Fruit fly (Drosophila melanogaster) whole organism, adult: Measurements from ENCODE around the gene CG6951.

Experiments used
- CG11617 ChIP-seq: fragments of 200-800 bp; sonication (Bioruptor generic); optimal IDR thresholded peaks from 2 replicates; lab custom pipeline; 2017; ENCODE audit warnings: mild to moderate bottlenecking, missing biosample characterization, missing genetic modification reagents, missing genetic modification characterization
- CG12768 ChIP-seq: fragments of 200-800 bp; sonication (Bioruptor generic); optimal IDR thresholded peaks from 2 replicates; lab custom pipeline; 2017; ENCODE audit warnings: missing biosample characterization, missing genetic modification characterization, mild to moderate bottlenecking, moderate library complexity, missing genetic modification reagents
- CG14711 ChIP-seq: fragments of 200-800 bp; sonication (Bioruptor generic); optimal IDR thresholded peaks from 2 replicates; lab custom pipeline; 2018; ENCODE audit warnings: missing biosample characterization, mild to moderate bottlenecking, missing genetic modification characterization, moderate library complexity
- CG1620 ChIP-seq: fragments of 200-800 bp; sonication (Bioruptor generic); optimal IDR thresholded peaks from 2 replicates; lab custom pipeline; 2016; ENCODE audit warnings: missing biosample characterization, missing genetic modification characterization
- CG33017 ChIP-seq: fragments of 200-800 bp; sonication (Bioruptor generic); optimal IDR thresholded peaks from 2 replicates; lab custom pipeline; 2018; ENCODE audit warnings: missing biosample characterization, mild to moderate bottlenecking, missing genetic modification characterization, moderate library complexity
- CG5204 ChIP-seq: fragments of 200-800 bp; sonication (Bioruptor generic); optimal IDR thresholded peaks from 2 replicates; lab custom pipeline; 2016; ENCODE audit warnings: missing biosample characterization, missing genetic modification characterization
- CG7045 ChIP-seq: fragments of 200-800 bp; sonication (Bioruptor generic); optimal IDR thresholded peaks from 2 replicates; lab custom pipeline; 2017; ENCODE audit warnings: missing biosample characterization, mild to moderate bottlenecking, missing genetic modification characterization
- CG7101 ChIP-seq: fragments of 200-800 bp; sonication (Bioruptor generic); optimal IDR thresholded peaks from 2 replicates; lab custom pipeline; 2018; ENCODE audit warnings: missing biosample characterization, mild to moderate bottlenecking, missing genetic modification characterization, moderate library complexity
- Clk ChIP-seq: fragments of 200-800 bp; sonication (Bioruptor generic); optimal IDR thresholded peaks from 2 replicates; lab custom pipeline; 2017; ENCODE audit warnings: missing biosample characterization, missing genetic modification characterization
- Crg-1 ChIP-seq: fragments of 200-800 bp; sonication (Bioruptor generic); optimal IDR thresholded peaks from 2 replicates; lab custom pipeline; 2016; ENCODE audit warnings: missing biosample characterization, missing genetic modification characterization
- Hr96 ChIP-seq: fragments of 200-800 bp; sonication (Bioruptor generic); optimal IDR thresholded peaks from 2 replicates; lab custom pipeline; 2016; ENCODE audit warnings: missing biosample characterization, missing genetic modification characterization
- Mnt ChIP-seq: fragments of 200-800 bp; sonication (Bioruptor generic); optimal IDR thresholded peaks from 2 replicates; lab custom pipeline; 2016; ENCODE audit warnings: missing biosample characterization, mild to moderate bottlenecking, missing genetic modification characterization
- bab1 ChIP-seq: fragments of 200-800 bp; sonication (Bioruptor generic); optimal IDR thresholded peaks from 3 replicates; lab custom pipeline; 2019; ENCODE audit warnings: missing biosample characterization, mild to moderate bottlenecking, missing genetic modification characterization, moderate library complexity
- cic ChIP-seq: fragments of 200-800 bp; sonication (Bioruptor generic); optimal IDR thresholded peaks from 2 replicates; lab custom pipeline; 2017; ENCODE audit warnings: missing biosample characterization, mild to moderate bottlenecking, missing genetic modification characterization, moderate library complexity
- cnc ChIP-seq, 2 experiments: fragments of >200 bp; optimal IDR thresholded peaks; 2 replicates each; lab custom pipeline; 2017
- kay ChIP-seq: fragments of 200-800 bp; sonication (Bioruptor generic); peaks from one replicate; lab custom pipeline; 2016; ENCODE audit warnings: missing biosample characterization, missing genetic modification characterization, borderline replicate concordance
- ovo ChIP-seq: fragments of 200-800 bp; sonication (Bioruptor generic); optimal IDR thresholded peaks from 2 replicates; lab custom pipeline; 2016; ENCODE audit warnings: missing biosample characterization, missing genetic modification characterization
- pad ChIP-seq: fragments of 200-800 bp; sonication (Bioruptor generic); optimal IDR thresholded peaks from 3 replicates; lab custom pipeline; 2017; ENCODE audit warnings: missing biosample characterization, missing genetic modification characterization, mild to moderate bottlenecking, moderate library complexity, missing genetic modification reagents
- tj ChIP-seq: fragments of 200-800 bp; sonication (Bioruptor generic); optimal IDR thresholded peaks from 3 replicates; lab custom pipeline; 2017; ENCODE audit warnings: missing biosample characterization, mild to moderate bottlenecking, missing genetic modification characterization, moderate library complexity
- toe ChIP-seq: fragments of 200-800 bp; sonication (Bioruptor generic); optimal IDR thresholded peaks from 2 replicates; lab custom pipeline; 2016; ENCODE audit warnings: missing biosample characterization, missing genetic modification characterization

Gene CG6951

dm6 chr3L:20241163-20241970, at the start of gene CG6951, which contains the start of gene CG17233:
CG6951 (plus strand) TSS chr3L:20241267.
CG17233 (minus strand) TSS chr3L:20241903.
- TF ChIP-seq Mnt (GFP tag; lab: Kevin White, UChicago) (peak; percentile 38), Hr96 (GFP tag; lab: Kevin White, UChicago) (peak; percentile 34), CG14711 (tag; lab: Kevin White, UChicago) (no peak), bab1 (peak; percentile 26), toe (GFP tag; lab: Kevin White, UChicago) (peak; percentile 19)

- TF ChIP-seq tj (GFP tag; lab: Kevin White, UChicago), result no peak
- peak; percentile 40 for TF ChIP-seq kay (GFP tag; lab: Kevin White, UChicago)
- no peak for TF ChIP-seq cic
These were observed 49.2 kb upstream of the CG6951 start for dm6 chr3L:20191848-20192247.

dm6 chr3L:20192872-20193747, 48.0 kb upstream of the CG6951 start:
- TF ChIP-seq CG5204 (GFP tag; lab: Kevin White, UChicago) (peak; percentile 55), cic (peak; percentile 5), CG7101 (tag; lab: Kevin White, UChicago) (peak; percentile 1), CG11617 (peak; percentile 18), Clk (GFP tag; lab: Kevin White, UChicago) (no peak), cnc (optimal IDR thresholded peaks at IDR 0.05; lab: Kevin White, UChicago) (no peak)

dm6 chr3L:20193748-20194058, 47.4 kb upstream of the CG6951 start:
- TF ChIP-seq kay (GFP tag; lab: Kevin White, UChicago) (peak; percentile 29), CG11617 (no peak)

dm6 chr3L:20194731-20195130, 46.3 kb upstream of the CG6951 start:
- no peak for TF ChIP-seq CG14711 (tag; lab: Kevin White, UChicago)
- TF ChIP-seq CG12768 (GFP tag; lab: Kevin White, UChicago), result no peak
- TF ChIP-seq tj (GFP tag; lab: Kevin White, UChicago), result no peak
- no peak for TF ChIP-seq kay (GFP tag; lab: Kevin White, UChicago)
- TF ChIP-seq CG7101 (tag; lab: Kevin White, UChicago), result no peak
- TF ChIP-seq Clk (GFP tag; lab: Kevin White, UChicago), result no peak
- no peak for TF ChIP-seq CG1620 (GFP tag; lab: Kevin White, UChicago)
- no peak for TF ChIP-seq Hr96 (GFP tag; lab: Kevin White, UChicago)
- TF ChIP-seq pad (GFP tag; lab: Kevin White, UChicago), result no peak
- no peak for TF ChIP-seq CG7045 (GFP tag; lab: Kevin White, UChicago)
- TF ChIP-seq CG5204 (GFP tag; lab: Kevin White, UChicago), result peak; percentile 26
- no peak for TF ChIP-seq cnc (optimal IDR thresholded peaks at IDR 0.05; lab: Kevin White, UChicago)
- no peak for TF ChIP-seq CG11617
- peak; percentile 0 for TF ChIP-seq toe (GFP tag; lab: Kevin White, UChicago)

dm6 chr3L:20195875-20196274, 45.2 kb upstream of the CG6951 start:
- TF ChIP-seq tj (GFP tag; lab: Kevin White, UChicago) (no peak), CG7045 (GFP tag; lab: Kevin White, UChicago) (no peak), CG14711 (tag; lab: Kevin White, UChicago) (peak; percentile 21), CG33017 (tag; lab: Kevin White, UChicago) (no peak), CG11617 (no peak), CG1620 (GFP tag; lab: Kevin White, UChicago) (no peak), CG12768 (GFP tag; lab: Kevin White, UChicago) (no peak), toe (GFP tag; lab: Kevin White, UChicago) (no peak), CG7101 (tag; lab: Kevin White, UChicago) (peak; percentile 13), Mnt (GFP tag; lab: Kevin White, UChicago) (no peak), Hr96 (GFP tag; lab: Kevin White, UChicago) (no peak), Crg-1 (GFP tag; lab: Kevin White, UChicago) (no peak), cic (no peak), cnc (optimal IDR thresholded peaks at IDR 0.05; lab: Kevin White, UChicago) (no peak), bab1 (no peak), Clk (GFP tag; lab: Kevin White, UChicago) (no peak), ovo (GFP tag; lab: Kevin White, UChicago) (no peak), CG5204 (GFP tag; lab: Kevin White, UChicago) (peak; percentile 21), kay (GFP tag; lab: Kevin White, UChicago) (no peak), pad (GFP tag; lab: Kevin White, UChicago) (no peak)
